Fruit fly (Drosophila melanogaster): ENCODE results near the gene CG13026.

CG13026 gene

dm6 chr3L:16682371-16682770, 43.6 kb downstream of the CG13026 start:
- TF ChIP-seq CTCF (optimal IDR thresholded peaks at IDR 0.05) (no peak), CG8478 (optimal IDR thresholded peaks at IDR 0.05) (no peak)

- TF ChIP-seq CG8478 (optimal IDR thresholded peaks at IDR 0.05): no peak
- no peak for TF ChIP-seq CTCF (optimal IDR thresholded peaks at IDR 0.05)
These were observed 46.4 kb downstream of the CG13026 start for dm6 chr3L:16679492-16680120.
